Worm (Caenorhabditis elegans): ENCODE measurements around the gene cyn-7.

- TF ChIP-seq W03F9.2 (tag; optimal IDR thresholded peaks at IDR 0.05) (no peak), him-1 (tag; optimal IDR thresholded peaks at IDR 0.05) (no peak)
Observed at ce11 chrV:15179757-15180156, 7.4 kb downstream of the cyn-7 start, which contains the start of gene T09F5.10.
